Fruit fly (Drosophila melanogaster) whole organism, embryonic: ENCODE results near the gene Polr2I.

Experiments used
- CG10267 ChIP-seq: fragments of 200-800 bp; sonication (Bioruptor generic); optimal IDR thresholded peaks from 2 replicates; lab custom pipeline; 2018; ENCODE audit warnings: missing biosample characterization, mild to moderate bottlenecking, missing genetic modification characterization, moderate library complexity
- CG10274 ChIP-seq: fragments of 200-800 bp; sonication (Bioruptor generic); optimal IDR thresholded peaks from 3 replicates; lab custom pipeline; 2017; ENCODE audit warnings: missing biosample characterization, mild to moderate bottlenecking, missing genetic modification characterization
- CG10654 ChIP-seq: fragments of 200-800 bp; sonication (Bioruptor generic); optimal IDR thresholded peaks from 2 replicates; lab custom pipeline; 2016; ENCODE audit warnings: missing biosample characterization, missing genetic modification characterization
- CG10979 ChIP-seq: fragments of 200-800 bp; sonication (Bioruptor generic); optimal IDR thresholded peaks from 2 replicates; lab custom pipeline; 2018; ENCODE audit warnings: missing biosample characterization, mild to moderate bottlenecking, missing genetic modification characterization, moderate library complexity
- CG11695 ChIP-seq: fragments of 200-800 bp; sonication (Bioruptor generic); IDR thresholded peaks from 3 replicates; pipeline ENCODE4 v1.3.6; 2022; ENCODE audit warnings: missing biosample characterization, missing genetic modification characterization
- CG1233 ChIP-seq: fragments of 200-800 bp; sonication (Bioruptor generic); optimal IDR thresholded peaks from 4 replicates; lab custom pipeline; 2018; ENCODE audit warnings: missing biosample characterization, mild to moderate bottlenecking, missing genetic modification characterization
- CG13424 ChIP-seq: fragments of 200-800 bp; sonication (Bioruptor generic); optimal IDR thresholded peaks from 2 replicates; lab custom pipeline; 2019; ENCODE audit warnings: missing biosample characterization, mild to moderate bottlenecking, missing genetic modification characterization, moderate library complexity
- CG13775 ChIP-seq: fragments of 200-800 bp; sonication (Bioruptor generic); optimal IDR thresholded peaks from 3 replicates; lab custom pipeline; 2017; ENCODE audit warnings: missing biosample characterization, mild to moderate bottlenecking, missing genetic modification characterization
- CG14050 ChIP-seq: fragments of 200-800 bp; sonication (Bioruptor generic); IDR thresholded peaks from 3 replicates; pipeline ENCODE4 v1.3.6; 2022; ENCODE audit warnings: missing biosample characterization, missing genetic modification characterization
- CG14441 ChIP-seq: fragments of 200-800 bp; sonication (Bioruptor generic); IDR thresholded peaks from 2 replicates; pipeline ENCODE4 v1.3.6; 2022; ENCODE audit warnings: missing biosample characterization, missing genetic modification characterization
- CG17361 ChIP-seq: fragments of 200-800 bp; sonication (Bioruptor generic); IDR thresholded peaks from 3 replicates; pipeline ENCODE4 v1.3.6; 2022; ENCODE audit warnings: missing biosample characterization, missing genetic modification characterization
- CG17912 ChIP-seq: fragments of 200-800 bp; sonication (Bioruptor generic); optimal IDR thresholded peaks from 2 replicates; lab custom pipeline; 2018; ENCODE audit warnings: missing biosample characterization, mild to moderate bottlenecking, missing genetic modification characterization
- CG18011 ChIP-seq: fragments of 200-800 bp; sonication (Bioruptor generic); optimal IDR thresholded peaks from 2 replicates; lab custom pipeline; 2017; ENCODE audit warnings: missing biosample characterization, missing genetic modification characterization, mild to moderate bottlenecking, moderate library complexity, missing genotype
- CG4328 ChIP-seq: fragments of 200-800 bp; sonication (Bioruptor generic); optimal IDR thresholded peaks from 3 replicates; lab custom pipeline; 2017; ENCODE audit warnings: missing biosample characterization, missing genetic modification reagents, missing genetic modification characterization
- CG4404 ChIP-seq: fragments of 200-800 bp; sonication (Bioruptor generic); IDR thresholded peaks from 2 replicates; pipeline ENCODE4 v1.3.6; 2022; ENCODE audit warnings: missing biosample characterization, missing genetic modification characterization
- CG4820 ChIP-seq: fragments of 200-800 bp; sonication (Bioruptor generic); optimal IDR thresholded peaks from 3 replicates; lab custom pipeline; 2016; ENCODE audit warnings: missing biosample characterization, missing genetic modification characterization
- CG6654 ChIP-seq: fragments of 200-800 bp; sonication (Bioruptor generic); optimal IDR thresholded peaks from 2 replicates; lab custom pipeline; 2017; ENCODE audit warnings: missing biosample characterization, mild to moderate bottlenecking, missing genetic modification characterization
- CG7839 ChIP-seq: fragments of 200-800 bp; sonication (Bioruptor generic); optimal IDR thresholded peaks from 3 replicates; lab custom pipeline; 2018; ENCODE audit warnings: missing biosample characterization, mild to moderate bottlenecking, missing genetic modification characterization, moderate library complexity
- CG8290 ChIP-seq, 3 experiments: fragments of 200-800 bp; sonication (Bioruptor generic); optimal IDR thresholded peaks; 2 replicates each; lab custom pipeline; 2016 to 2019; ENCODE audit warnings: missing biosample characterization in 3 of 3, missing genetic modification characterization in 3 of 3, mild to moderate bottlenecking in 2 of 3, moderate library complexity in 1 of 3
- CkIIα-i1 ChIP-seq: fragments of 200-800 bp; sonication (Bioruptor generic); IDR thresholded peaks from 2 replicates; pipeline ENCODE4 v1.3.6; 2022; ENCODE audit warnings: missing biosample characterization, missing genetic modification characterization
- D ChIP-seq, 2 experiments: fragments of 200-800 bp in 1 of 2; fragments of >200 bp in 1 of 2; sonication (Bioruptor generic) in 1 of 2; optimal IDR thresholded peaks; 2 replicates in 1 of 2; 3 replicates in 1 of 2; lab custom pipeline; 2017; ENCODE audit warnings: mild to moderate bottlenecking in 1 of 2, missing biosample characterization in 1 of 2, missing genetic modification characterization in 1 of 2, missing genetic modification reagents in 1 of 2
- D19B ChIP-seq: fragments of 200-800 bp; sonication (Bioruptor generic); optimal IDR thresholded peaks from 2 replicates; lab custom pipeline; 2017; ENCODE audit warnings: missing biosample characterization, mild to moderate bottlenecking, missing genetic modification characterization
- Drgx ChIP-seq: fragments of 200-800 bp; sonication (Bioruptor generic); IDR thresholded peaks from 2 replicates; pipeline ENCODE4 v1.3.6; 2022; ENCODE audit warnings: missing biosample characterization, missing genetic modification characterization
- ERR ChIP-seq: fragments of 200-800 bp; sonication (Bioruptor generic); optimal IDR thresholded peaks from 2 replicates; lab custom pipeline; 2016; ENCODE audit warnings: missing biosample characterization, missing genetic modification characterization
- Hmr ChIP-seq: fragments of 200-800 bp; sonication (Bioruptor generic); optimal IDR thresholded peaks from 3 replicates; lab custom pipeline; 2017; ENCODE audit warnings: mild to moderate bottlenecking, missing biosample characterization, missing genetic modification reagents, missing genetic modification characterization
- Meics ChIP-seq: fragments of 200-800 bp; sonication (Bioruptor generic); optimal IDR thresholded peaks from 2 replicates; lab custom pipeline; 2017; ENCODE audit warnings: missing biosample characterization, mild to moderate bottlenecking, missing genetic modification characterization
- Ravus ChIP-seq: fragments of 200-800 bp; sonication (Bioruptor generic); IDR thresholded peaks from 2 replicates; pipeline ENCODE4 v1.3.6; 2022; ENCODE audit warnings: missing biosample characterization, missing genetic modification characterization
- Sry-δ ChIP-seq: fragments of 200-800 bp; sonication (Bioruptor generic); optimal IDR thresholded peaks from 2 replicates; lab custom pipeline; 2016; ENCODE audit warnings: missing biosample characterization, missing genetic modification characterization
- Stat92E ChIP-seq, 3 experiments: fragments of >200 bp in 2 of 3; fragments of 200-800 bp in 1 of 3; sonication (Bioruptor generic) in 1 of 3; optimal IDR thresholded peaks; 2 replicates each; lab custom pipeline; 2017 to 2019; ENCODE audit warnings: missing biosample characterization in 3 of 3, missing genetic modification characterization in 3 of 3, mild to moderate bottlenecking in 1 of 3, moderate library complexity in 1 of 3
- Usf ChIP-seq: fragments of 200-800 bp; sonication (Bioruptor generic); optimal IDR thresholded peaks from 2 replicates; lab custom pipeline; 2017; ENCODE audit warnings: missing genotype, missing biosample characterization, missing genetic modification characterization
- Xbp1 ChIP-seq: fragments of 200-800 bp; sonication (Bioruptor generic); optimal IDR thresholded peaks from 3 replicates; lab custom pipeline; 2016; ENCODE audit warnings: missing biosample characterization, mild to moderate bottlenecking, missing genetic modification characterization
- al ChIP-seq: fragments of 200-800 bp; sonication (Bioruptor generic); IDR thresholded peaks from 2 replicates; pipeline ENCODE4 v1.3.6; 2022; ENCODE audit warnings: missing biosample characterization, missing genetic modification characterization
- ase ChIP-seq: fragments of 200-800 bp; sonication (Bioruptor generic); IDR thresholded peaks from 3 replicates; pipeline ENCODE4 v1.3.6; 2022; ENCODE audit warnings: missing biosample characterization, missing genetic modification characterization
- btn ChIP-seq: fragments of 200-800 bp; sonication (Bioruptor generic); optimal IDR thresholded peaks from 2 replicates; lab custom pipeline; 2016; ENCODE audit warnings: missing biosample characterization, missing genetic modification characterization
- gcm2 ChIP-seq: fragments of 200-800 bp; sonication (Bioruptor generic); optimal IDR thresholded peaks from 2 replicates; lab custom pipeline; 2016; ENCODE audit warnings: missing biosample characterization, missing genetic modification characterization
- gem ChIP-seq: fragments of 200-800 bp; sonication (Bioruptor generic); optimal IDR thresholded peaks from 2 replicates; lab custom pipeline; 2019; ENCODE audit warnings: missing biosample characterization, mild to moderate bottlenecking, missing genetic modification characterization, moderate library complexity
- hkb ChIP-seq, 2 experiments: fragments of 200-800 bp in 1 of 2; fragments of >200 bp in 1 of 2; sonication (Bioruptor generic) in 1 of 2; IDR thresholded peaks in 1 of 2; optimal IDR thresholded peaks in 1 of 2; 2 replicates each; pipeline versions ENCODE4 v1.3.6 to Lab custom; 2017 to 2022; ENCODE audit warnings: missing biosample characterization in 1 of 2, missing genetic modification characterization in 1 of 2
- jumu ChIP-seq: fragments of 200-800 bp; sonication (Bioruptor generic); optimal IDR thresholded peaks from 3 replicates; lab custom pipeline; 2016; ENCODE audit warnings: missing biosample characterization, missing genetic modification characterization
- onecut ChIP-seq: fragments of 200-800 bp; sonication (Bioruptor generic); IDR thresholded peaks from 2 replicates; pipeline ENCODE4 v1.3.6; 2022; ENCODE audit warnings: missing biosample characterization, missing genetic modification characterization
- p53 ChIP-seq: fragments of 200-800 bp; sonication (Bioruptor generic); optimal IDR thresholded peaks from 2 replicates; lab custom pipeline; 2016; ENCODE audit warnings: missing biosample characterization, missing genetic modification characterization
- sd ChIP-seq: fragments of 200-800 bp; sonication (Bioruptor generic); optimal IDR thresholded peaks from 3 replicates; lab custom pipeline; 2018; ENCODE audit warnings: missing biosample characterization, mild to moderate bottlenecking, missing genetic modification characterization, moderate library complexity
- sens ChIP-seq: fragments of 200-800 bp; sonication (Bioruptor generic); peaks from one replicate; lab custom pipeline; 2016; ENCODE audit warnings: missing biosample characterization, missing genetic modification characterization
- tll ChIP-seq, 2 experiments: fragments of 200-800 bp in 1 of 2; fragments of >200 bp in 1 of 2; sonication (Bioruptor generic) in 1 of 2; optimal IDR thresholded peaks; 2 replicates each; lab custom pipeline; 2017 to 2019; ENCODE audit warnings: missing biosample characterization in 2 of 2, missing genetic modification characterization in 2 of 2, mild to moderate bottlenecking in 1 of 2, moderate library complexity in 1 of 2
- trem ChIP-seq: fragments of 200-800 bp; optimal IDR thresholded peaks from 3 replicates; lab custom pipeline; 2019; ENCODE audit warnings: missing biosample characterization, mild to moderate bottlenecking, missing genetic modification characterization, moderate library complexity
- trh ChIP-seq: fragments of 200-800 bp; sonication (Bioruptor generic); optimal IDR thresholded peaks from 2 replicates; lab custom pipeline; 2016; ENCODE audit warnings: missing biosample characterization, missing genetic modification characterization
- vfl ChIP-seq: fragments of 200-800 bp; sonication (Bioruptor generic); optimal IDR thresholded peaks from 2 replicates; lab custom pipeline; 2016; ENCODE audit warnings: missing biosample characterization, missing genetic modification characterization
- z ChIP-seq: fragments of 200-800 bp; sonication (Bioruptor generic); IDR thresholded peaks from 3 replicates; pipeline ENCODE4 v1.3.6; 2022; ENCODE audit warnings: missing biosample characterization, missing genetic modification characterization

The Polr2I gene

DNA sequence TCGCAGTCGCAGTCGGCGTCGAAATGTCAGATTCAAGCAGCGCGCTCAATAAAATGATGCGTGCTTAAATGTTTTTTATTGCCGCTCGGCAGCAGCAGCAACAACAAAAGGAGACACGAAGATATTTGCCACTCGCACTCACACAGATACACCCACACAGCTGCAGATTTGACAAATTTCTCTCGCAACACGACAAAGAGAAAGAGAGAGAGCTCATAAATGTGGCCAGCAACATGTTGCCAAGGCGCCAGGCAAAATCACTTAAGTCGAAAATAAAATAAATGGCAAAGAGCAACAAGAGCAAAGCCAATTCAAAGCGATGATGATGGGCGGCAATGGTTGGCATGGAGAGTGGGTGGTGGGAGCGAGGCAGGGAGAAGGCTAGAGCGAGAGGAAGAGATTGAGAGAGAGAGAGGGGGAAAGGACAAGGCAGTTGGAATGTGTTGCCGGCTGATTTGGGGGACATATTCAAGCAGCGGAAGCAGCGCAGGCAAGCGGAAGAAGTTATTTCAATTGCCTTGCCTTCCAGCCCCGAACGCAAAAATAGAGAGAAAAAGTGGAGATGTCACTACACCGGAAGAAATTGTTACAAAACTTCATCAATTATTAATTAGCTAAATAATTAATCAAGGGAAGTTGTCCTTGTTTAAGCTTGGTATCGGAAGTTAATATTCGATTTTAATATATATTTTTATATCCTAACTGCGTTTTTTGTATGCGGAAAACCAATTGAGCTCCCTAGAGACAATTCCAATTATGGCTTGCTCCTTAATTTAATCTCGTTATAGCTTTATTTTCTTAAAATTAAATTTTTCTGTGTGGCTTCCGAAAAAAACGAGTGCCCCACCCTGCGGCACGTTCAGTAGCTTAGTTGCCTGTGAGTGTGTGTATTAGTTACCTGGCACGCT, 38.2 kb downstream of the Polr2I start (continued):
- no peak for TF ChIP-seq CG4404
- TF ChIP-seq ase (GFP tag; lab: Robert Waterston, UW) = 0 out of 3 replicates have a peak, but pooled peaks have one; percentile 18
- TF ChIP-seq trh (GFP tag; lab: Kevin White, UChicago) = peak; percentile 17
- TF ChIP-seq onecut (GFP tag; lab: Robert Waterston, UW) = 0 out of 2 replicates have a peak, but pooled peaks have one; percentile 11
- peak; percentile 38; the same call in 1 of the 3 replicates for TF ChIP-seq CG14050 (GFP tag; lab: Robert Waterston, UW)
- peak; percentile 15 for TF ChIP-seq CG1233
- TF ChIP-seq CG11695 (GFP tag; lab: Robert Waterston, UW) = peak; percentile 64
- TF ChIP-seq hkb (optimal IDR thresholded peaks at IDR 0.05; lab: Kevin White, UChicago) = no peak
- TF ChIP-seq hkb (GFP tag; IDR thresholded peaks at IDR 0.05; lab: Robert Waterston, UW) = peak; percentile 78
- TF ChIP-seq Drgx (GFP tag; lab: Robert Waterston, UW) = peak; percentile 30; the same call in 1 of the 2 replicates
- TF ChIP-seq Hmr (GFP tag; lab: Kevin White, UChicago) = peak; percentile 82
- TF ChIP-seq gcm2 (GFP tag; lab: Kevin White, UChicago) = no peak
- TF ChIP-seq CG6654 (GFP tag; lab: Kevin White, UChicago) = peak; percentile 12
- TF ChIP-seq CkIIα-i1 (GFP tag; lab: Robert Waterston, UW) = no peak
- peak; percentile 67 for TF ChIP-seq sd (tag; lab: Kevin White, UChicago)
- TF ChIP-seq CG7839 (tag; lab: Kevin White, UChicago) = peak; percentile 84
- TF ChIP-seq Xbp1 (GFP tag; lab: Kevin White, UChicago) = peak; percentile 55
- peak; percentile 9 for TF ChIP-seq trem (tag; lab: Kevin White, UChicago)
- peak; percentile 42 for TF ChIP-seq D19B (GFP tag; lab: Kevin White, UChicago)
- peak; percentile 21 for TF ChIP-seq CG10654 (GFP tag; lab: Kevin White, UChicago)
- TF ChIP-seq p53 (GFP tag; lab: Kevin White, UChicago) = no peak
- TF ChIP-seq D (optimal IDR thresholded peaks at IDR 0.05; lab: Kevin White, UChicago) = no peak
- TF ChIP-seq D (GFP tag; optimal IDR thresholded peaks at IDR 0.05; lab: Kevin White, UChicago) = peak; percentile 53
- TF ChIP-seq ERR (GFP tag; lab: Kevin White, UChicago) = no peak
- 0 out of 2 replicates have a peak, but pooled peaks have one; percentile 36 for TF ChIP-seq al (GFP tag; lab: Robert Waterston, UW)
- TF ChIP-seq tll (GFP tag; optimal IDR thresholded peaks at IDR 0.05; lab: Kevin White, UChicago) = no peak
- peak; percentile 23 for TF ChIP-seq jumu (GFP tag; lab: Kevin White, UChicago)
- no peak for TF ChIP-seq vfl (GFP tag; lab: Kevin White, UChicago)
- TF ChIP-seq CG8290 (GFP tag; optimal IDR thresholded peaks at IDR 0.05; lab: Kevin White, UChicago) = no peak
- TF ChIP-seq CG8290 (tag; optimal IDR thresholded peaks at IDR 0.05; lab: Kevin White, UChicago) = no peak
- peak; percentile 38 for TF ChIP-seq CG10267 (tag; lab: Kevin White, UChicago)
- TF ChIP-seq Sry-δ (GFP tag; lab: Kevin White, UChicago) = no peak
- peak; percentile 83 for TF ChIP-seq Meics (GFP tag; lab: Kevin White, UChicago)
- peak; percentile 50 for TF ChIP-seq CG10979
- TF ChIP-seq Stat92E (GFP tag; optimal IDR thresholded peaks at IDR 0.05; lab: Kevin White, UChicago) = no peak
- TF ChIP-seq CG4820 = peak; percentile 49
- TF ChIP-seq CG17361 (GFP tag; lab: Robert Waterston, UW) = peak; percentile 59
- no peak for TF ChIP-seq btn (GFP tag; lab: Kevin White, UChicago)
- peak; percentile 81 for TF ChIP-seq gem (tag; lab: Kevin White, UChicago)
- peak; percentile 33; the same call in 1 of the 3 replicates for TF ChIP-seq z (GFP tag; lab: Robert Waterston, UW)
- peak; percentile 53 for TF ChIP-seq CG13775 (GFP tag; lab: Kevin White, UChicago)
- no peak for TF ChIP-seq CG14441 (GFP tag; lab: Robert Waterston, UW)
- TF ChIP-seq Usf = no peak
- no peak for TF ChIP-seq Ravus
- no peak for TF ChIP-seq CG17912 (GFP tag; lab: Kevin White, UChicago)
- no peak for TF ChIP-seq CG4328
- peak; percentile 44 for TF ChIP-seq CG10274 (GFP tag; lab: Kevin White, UChicago)
- peak; percentile 40 for TF ChIP-seq CG18011 (GFP tag; lab: Kevin White, UChicago)
- TF ChIP-seq sens = peak; percentile 83
- peak; percentile 51 for TF ChIP-seq CG13424
